Fruit fly (Drosophila melanogaster) ovary, adult (tissue): ENCODE results near the gene CG3106.

ENCODE experiments used
- CG17801 ChIP-seq: fragments of 200-800 bp; optimal IDR thresholded peaks from 2 replicates; lab custom pipeline; 2019; ENCODE audit warnings: missing biosample characterization, mild to moderate bottlenecking, missing genetic modification characterization, moderate library complexity; ENCODE audit not compliant: partially characterized antibody

The CG3106 gene

DNA sequence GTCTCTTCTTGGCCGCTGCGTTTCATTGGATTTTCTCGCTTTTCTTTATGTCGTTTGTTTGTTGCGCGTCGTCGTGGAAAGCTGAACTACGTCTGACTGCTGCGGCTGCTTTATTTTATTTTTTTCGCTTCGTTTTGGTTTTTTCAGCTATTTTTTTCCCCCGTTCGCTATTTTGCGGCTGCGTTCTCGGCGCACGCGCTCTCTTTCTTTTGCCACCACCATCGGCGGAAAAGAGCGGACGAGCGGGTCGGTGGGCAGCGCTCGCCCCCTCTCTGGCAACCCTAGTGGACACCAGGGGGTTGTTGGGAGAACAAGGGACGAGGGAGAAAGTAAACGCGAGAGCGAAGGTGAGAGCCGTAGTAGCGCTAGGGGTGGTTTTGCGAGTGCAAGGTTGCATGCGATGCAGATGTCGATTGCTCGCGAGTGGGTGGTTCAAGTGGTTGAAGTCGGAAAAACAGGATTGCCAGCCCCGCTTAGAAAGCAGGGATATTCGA lies 23.7 kb downstream of the CG3106 start:
- TF ChIP-seq CG17801 (GFP tag; lab: Kevin White, UChicago) = no peak

DNA sequence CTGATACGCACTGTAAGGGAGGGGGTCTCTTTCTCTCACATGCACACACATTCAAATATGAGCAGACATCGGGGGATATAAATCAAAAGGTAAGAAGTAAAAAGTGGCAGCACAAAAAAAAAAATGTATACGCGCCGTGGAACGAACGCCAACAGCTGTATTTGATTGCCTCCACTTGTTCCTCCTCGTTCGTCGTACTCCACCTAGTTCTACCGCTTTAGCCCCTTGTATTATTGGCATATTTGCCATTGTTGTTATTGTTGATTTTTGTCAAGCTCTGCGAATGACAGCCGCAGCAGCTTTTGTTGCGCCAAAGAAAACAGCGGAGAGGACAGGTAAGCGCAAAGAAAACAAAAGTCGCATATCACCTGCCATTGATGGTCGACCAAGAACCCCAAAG lies 25.9 kb downstream of the CG3106 start:
- no peak for TF ChIP-seq CG17801 (GFP tag; lab: Kevin White, UChicago)

DNA sequence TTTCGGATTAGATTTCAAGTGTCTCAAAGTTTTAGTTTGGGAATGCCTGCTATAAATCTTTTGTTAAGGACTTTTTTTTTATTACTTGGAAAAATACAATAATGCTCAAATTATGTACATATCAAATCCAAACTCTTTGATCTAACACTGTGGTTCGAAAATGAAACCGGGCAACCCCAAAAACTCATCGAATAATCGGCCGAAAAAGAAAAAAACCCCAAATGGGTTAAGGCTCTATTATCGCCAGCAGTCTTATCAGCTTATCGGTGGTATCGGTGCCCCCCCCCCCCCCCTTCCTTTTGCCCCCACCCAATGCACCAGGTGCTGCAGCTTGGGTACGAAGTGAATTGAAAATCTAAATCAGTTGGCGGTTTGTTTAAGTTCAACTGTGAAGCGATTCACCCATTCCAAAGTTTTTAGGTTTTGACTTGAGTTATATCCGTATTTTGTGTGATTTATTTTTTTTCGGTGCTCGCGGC lies 45.1 kb downstream of the CG3106 start:
- no peak for TF ChIP-seq CG17801 (GFP tag; lab: Kevin White, UChicago)

DNA sequence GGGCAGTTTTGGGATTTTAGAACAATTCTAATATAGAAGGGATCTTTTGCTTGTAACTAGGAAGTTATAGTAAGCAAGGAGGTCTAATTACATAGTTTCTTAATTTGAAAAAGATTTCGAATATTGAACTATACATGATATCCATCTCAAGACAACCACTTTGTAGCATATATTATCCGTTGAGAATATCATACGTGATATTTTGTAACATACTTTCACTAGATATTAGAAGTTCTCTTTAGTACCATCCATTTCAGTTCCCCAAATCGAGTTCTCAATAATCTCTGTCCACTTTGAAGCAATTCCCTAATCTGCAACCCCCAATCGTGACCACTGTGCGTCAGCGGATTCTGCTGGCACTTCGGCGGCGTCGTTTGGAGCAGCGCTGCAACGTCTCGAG lies 47.2 kb downstream of the CG3106 start:
- TF ChIP-seq CG17801 (GFP tag; lab: Kevin White, UChicago) = peak; percentile 46
